Worm (Caenorhabditis elegans) whole organism, L1 larva: Measurements from ENCODE around the gene F21C10.6.

Experiments
- C04F5.9 ChIP-seq: sonication (generic microtip); optimal IDR thresholded peaks from 2 replicates; lab custom pipeline; 2016; ENCODE audit warnings: missing genetic modification characterization, missing compliant biosample characterization
- C16A3.4 ChIP-seq: fragments of 150-350 bp; optimal IDR thresholded peaks from 2 replicates; lab custom pipeline; 2014; ENCODE audit warnings: missing biosample characterization, missing genetic modification characterization
- C34B4.2 ChIP-seq: sonication (generic microtip); optimal IDR thresholded peaks from 2 replicates; lab custom pipeline; 2017; ENCODE audit warnings: mild to moderate bottlenecking, missing genetic modification characterization, missing compliant biosample characterization
- F16B12.6 ChIP-seq: fragments of 150-350 bp; optimal IDR thresholded peaks from 2 replicates; lab custom pipeline; 2014; ENCODE audit warnings: missing biosample characterization, missing genetic modification characterization
- Y116A8C.19 ChIP-seq: sonication (generic microtip); optimal IDR thresholded peaks from 2 replicates; lab custom pipeline; 2016; ENCODE audit warnings: missing compliant biosample characterization, missing genetic modification characterization, borderline replicate concordance
- aha-1 ChIP-seq: fragments of 150-350 bp; optimal IDR thresholded peaks from 2 replicates; lab custom pipeline; 2014; ENCODE audit warnings: missing biosample characterization, missing genetic modification characterization
- aly-2 ChIP-seq: fragments of 150-350 bp; optimal IDR thresholded peaks from 2 replicates; lab custom pipeline; 2014; ENCODE audit warnings: missing biosample characterization, missing genetic modification characterization
- ama-1 ChIP-seq: fragments of 150-350 bp; optimal IDR thresholded peaks from 2 replicates; lab custom pipeline; 2014
- blmp-1 ChIP-seq: fragments of 150-350 bp; optimal IDR thresholded peaks from 2 replicates; lab custom pipeline; 2014; ENCODE audit warnings: missing biosample characterization, missing genetic modification characterization
- ceh-8 ChIP-seq: fragments of 200-800 bp; sonication (Bioruptor generic); optimal IDR thresholded peaks from 2 replicates; lab custom pipeline; 2018; ENCODE audit warnings: mild to moderate bottlenecking, missing genetic modification characterization, moderate library complexity, missing compliant biosample characterization
- ceh-88 ChIP-seq: fragments of 200-800 bp; sonication (Bioruptor generic); IDR thresholded peaks from 2 replicates; pipeline ENCODE4 v1.3.6; 2022; ENCODE audit warnings: missing genetic modification characterization, missing compliant biosample characterization
- ces-1 ChIP-seq: fragments of 150-350 bp; optimal IDR thresholded peaks from 2 replicates; lab custom pipeline; 2014; ENCODE audit warnings: missing biosample characterization, missing genetic modification reagents, missing genetic modification characterization
- dpl-1 ChIP-seq, 3 experiments: fragments of 150-350 bp in 2 of 3; sonication (generic microtip) in 1 of 3; optimal IDR thresholded peaks; 2 replicates each; lab custom pipeline; 2014 to 2017; ENCODE audit warnings: missing biosample characterization in 3 of 3, missing genetic modification characterization in 3 of 3, missing genetic modification reagents in 3 of 3
- efl-1 ChIP-seq, 4 experiments: fragments of 150-350 bp; optimal IDR thresholded peaks in 3 of 4; peaks in 1 of 4; 1 replicate in 1 of 4; 2 replicates in 3 of 4; lab custom pipeline; 2014; ENCODE audit warnings: missing biosample characterization in 2 of 4, missing genetic modification characterization in 2 of 4, missing genetic modification reagents in 2 of 4
- ets-5 ChIP-seq: fragments of 200-800 bp; sonication (Bioruptor generic); IDR thresholded peaks from 2 replicates; pipeline ENCODE4 v1.3.6; 2022; ENCODE audit warnings: missing genetic modification characterization, missing compliant biosample characterization
- fkh-10 ChIP-seq: sonication (generic microtip); optimal IDR thresholded peaks from 2 replicates; lab custom pipeline; 2017; ENCODE audit warnings: missing biosample characterization, missing genetic modification reagents, missing genetic modification characterization
- fkh-4 ChIP-seq: sonication (generic microtip); optimal IDR thresholded peaks from 2 replicates; lab custom pipeline; 2016; ENCODE audit warnings: missing compliant biosample characterization, missing genetic modification characterization, borderline replicate concordance
- fos-1 ChIP-seq: fragments of 150-350 bp; optimal IDR thresholded peaks from 2 replicates; lab custom pipeline; 2014; ENCODE audit warnings: missing biosample characterization, missing genetic modification characterization
- grh-1 ChIP-seq: fragments of 200-800 bp; sonication (Bioruptor generic); IDR thresholded peaks from 2 replicates; pipeline ENCODE4 v1.3.6; 2022; ENCODE audit warnings: missing genetic modification reagents, missing genetic modification characterization, missing compliant biosample characterization
- hlh-17 ChIP-seq: fragments of 200-800 bp; sonication (Bioruptor generic); optimal IDR thresholded peaks from 2 replicates; lab custom pipeline; 2018; ENCODE audit warnings: missing genetic modification characterization, mild to moderate bottlenecking, missing compliant biosample characterization, moderate library complexity, borderline replicate concordance
- jun-1 ChIP-seq: fragments of 150-350 bp; optimal IDR thresholded peaks from 2 replicates; lab custom pipeline; 2014; ENCODE audit warnings: missing biosample characterization, missing genetic modification reagents, missing genetic modification characterization
- lin-14 ChIP-seq: fragments of 200-800 bp; sonication (Bioruptor generic); optimal IDR thresholded peaks from 2 replicates; lab custom pipeline; 2018; ENCODE audit warnings: mild to moderate bottlenecking, missing genetic modification characterization, moderate library complexity, missing compliant biosample characterization
- lin-15B ChIP-seq: fragments of 150-350 bp; sonication (generic microtip); optimal IDR thresholded peaks from 3 replicates; lab custom pipeline; 2014; ENCODE audit warnings: missing biosample characterization, missing genetic modification characterization
- lin-35 ChIP-seq, 2 experiments: fragments of 150-350 bp; optimal IDR thresholded peaks; 2 replicates each; lab custom pipeline; 2014; ENCODE audit warnings: missing biosample characterization in 2 of 2, missing genetic modification characterization in 2 of 2, missing genetic modification reagents in 2 of 2
- lir-3 ChIP-seq: sonication (generic microtip); optimal IDR thresholded peaks from 2 replicates; lab custom pipeline; 2016; ENCODE audit warnings: mild to moderate bottlenecking, missing genetic modification characterization, moderate library complexity, missing compliant biosample characterization; ENCODE audit not compliant: poor library complexity
- lsy-2 ChIP-seq, 2 experiments: fragments of 150-350 bp; optimal IDR thresholded peaks; 2 replicates each; lab custom pipeline; 2014; ENCODE audit warnings: missing biosample characterization in 2 of 2, missing genetic modification characterization in 2 of 2
- mdl-1 ChIP-seq, 2 experiments: fragments of 150-350 bp; optimal IDR thresholded peaks; 2 replicates each; lab custom pipeline; 2014 to 2017; ENCODE audit warnings: missing biosample characterization in 2 of 2, missing genetic modification characterization in 2 of 2, inconsistent platforms in 1 of 2
- mef-2 ChIP-seq: fragments of 150-350 bp; optimal IDR thresholded peaks from 2 replicates; lab custom pipeline; 2014; ENCODE audit warnings: missing biosample characterization, missing genetic modification characterization
- mep-1 ChIP-seq: fragments of 150-350 bp; optimal IDR thresholded peaks from 2 replicates; lab custom pipeline; 2014; ENCODE audit warnings: missing biosample characterization, missing genetic modification characterization
- nhr-11 ChIP-seq: fragments of 150-350 bp; optimal IDR thresholded peaks from 2 replicates; lab custom pipeline; 2014; ENCODE audit warnings: missing biosample characterization, missing genetic modification characterization
- nhr-19 ChIP-seq: fragments of 200-800 bp; sonication (Bioruptor generic); conservative IDR thresholded peaks from 2 replicates; pipeline ENCODE4 v1.3.6; 2022; ENCODE audit warnings: missing genetic modification characterization, missing compliant biosample characterization
- nhr-20 ChIP-seq: sonication (generic microtip); optimal IDR thresholded peaks from 2 replicates; lab custom pipeline; 2016; ENCODE audit warnings: mild to moderate bottlenecking, missing genetic modification characterization, missing compliant biosample characterization
- nhr-28 ChIP-seq: fragments of 150-350 bp; optimal IDR thresholded peaks from 2 replicates; lab custom pipeline; 2014; ENCODE audit warnings: missing biosample characterization, missing genetic modification characterization
- nhr-71 ChIP-seq: sonication (generic microtip); optimal IDR thresholded peaks from 2 replicates; lab custom pipeline; 2016; ENCODE audit warnings: mild to moderate bottlenecking, missing genetic modification characterization, moderate library complexity, missing compliant biosample characterization
- nhr-76 ChIP-seq: sonication (generic microtip); optimal IDR thresholded peaks from 2 replicates; lab custom pipeline; 2017; ENCODE audit warnings: missing biosample characterization, missing genetic modification characterization
- nhr-84 ChIP-seq: sonication (generic microtip); optimal IDR thresholded peaks from 2 replicates; lab custom pipeline; 2017; ENCODE audit warnings: missing biosample characterization, missing genetic modification characterization
- nhr-85 ChIP-seq: sonication (generic microtip); peaks from one replicate; lab custom pipeline; 2016; ENCODE audit warnings: missing genetic modification characterization, inconsistent platforms, missing compliant biosample characterization
- nhr-90 ChIP-seq: sonication (generic microtip); optimal IDR thresholded peaks from 2 replicates; lab custom pipeline; 2016; ENCODE audit warnings: mild to moderate bottlenecking, missing genetic modification characterization, missing compliant biosample characterization; ENCODE audit not compliant: poor library complexity
- pax-3 ChIP-seq: fragments of 200-800 bp; sonication (Bioruptor generic); optimal IDR thresholded peaks from 2 replicates; lab custom pipeline; 2018; ENCODE audit warnings: mild to moderate bottlenecking, missing genetic modification characterization, moderate library complexity, missing compliant biosample characterization
- pqm-1 ChIP-seq: sonication (generic microtip); optimal IDR thresholded peaks from 3 replicates; lab custom pipeline; 2017; ENCODE audit warnings: missing biosample characterization, missing genetic modification characterization
- rnt-1 ChIP-seq: sonication (generic microtip); optimal IDR thresholded peaks from 2 replicates; lab custom pipeline; 2016; ENCODE audit warnings: mild to moderate bottlenecking, missing genetic modification characterization, moderate library complexity, missing compliant biosample characterization
- vab-15 ChIP-seq: sonication (generic microtip); optimal IDR thresholded peaks from 2 replicates; lab custom pipeline; 2017; ENCODE audit warnings: missing genotype, mild to moderate bottlenecking, missing genetic modification characterization, missing compliant biosample characterization
- zip-4 ChIP-seq: fragments of 200-800 bp; sonication (Bioruptor generic); optimal IDR thresholded peaks from 2 replicates; lab custom pipeline; 2018; ENCODE audit warnings: mild to moderate bottlenecking, missing genetic modification characterization, moderate library complexity, missing compliant biosample characterization
- ztf-4 ChIP-seq: fragments of 150-350 bp; optimal IDR thresholded peaks from 2 replicates; lab custom pipeline; 2014; ENCODE audit warnings: missing biosample characterization, missing genetic modification characterization

Gene F21C10.6

DNA sequence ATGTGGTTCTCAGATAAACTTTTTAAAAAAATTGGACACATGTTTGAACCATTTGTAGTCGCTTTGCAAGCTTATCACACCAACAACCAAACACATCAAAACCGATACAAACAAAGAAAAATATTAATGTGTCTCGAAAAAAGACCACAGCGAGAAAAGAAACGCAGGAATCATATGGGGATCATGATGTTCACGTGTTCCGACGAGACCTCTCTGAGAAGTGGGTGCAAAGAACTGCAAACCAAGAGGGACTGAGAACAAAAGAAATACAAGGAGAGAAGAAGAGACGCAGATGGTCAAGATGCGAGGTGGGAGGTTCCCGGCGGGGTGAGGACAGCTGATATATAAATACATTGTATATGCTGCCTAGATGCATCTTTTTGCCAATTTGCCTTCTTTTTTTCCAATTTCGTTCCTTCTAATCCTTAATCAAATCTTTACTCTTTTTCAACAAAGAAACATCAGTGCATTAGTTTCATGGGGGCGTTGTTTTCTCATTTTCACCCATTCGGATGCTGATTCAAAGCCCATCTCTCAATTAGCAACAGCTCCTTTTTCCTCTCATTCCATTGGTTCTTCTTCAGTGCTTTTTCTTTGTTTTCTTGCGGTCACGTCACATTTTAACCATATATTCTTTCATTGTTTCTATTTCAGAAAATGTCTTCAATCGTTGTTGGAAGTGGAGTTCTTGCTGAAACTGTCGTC is 28.5 kb upstream of the F21C10.6 start, which contains the start of gene F21C10.10 (continued):
- TF ChIP-seq mep-1 (tag; lab: Kevin White, UChicago) (peak; percentile 87), nhr-76 (tag; lab: Kevin White, UChicago) (no peak), ets-5 (GFP tag; lab: Robert Waterston, UW) (no peak), nhr-90 (tag; lab: Kevin White, UChicago) (peak; percentile 84), nhr-28 (no peak), ztf-4 (tag; lab: Kevin White, UChicago) (peak; percentile 65), grh-1 (peak; percentile 67), jun-1 (peak; percentile 41), C16A3.4 (tag; lab: Kevin White, UChicago) (peak; percentile 75), nhr-19 (GFP tag; lab: Robert Waterston, UW) (peak; percentile 96), mdl-1 (tag; optimal IDR thresholded peaks at IDR 0.05; lab: Kevin White, UChicago) (peak in 1 of 2 experiments; percentile 98), ama-1 (lab: Kevin White, UChicago) (no peak), efl-1 (optimal IDR thresholded peaks at IDR 0.05; lab: Kevin White, UChicago) (peak; percentile 46 to 51), efl-1 (GFP tag; optimal IDR thresholded peaks at IDR 0.05 in 1 of 2; lab: Kevin White, UChicago) (peak; percentile 28 to 95), pqm-1 (no peak), rnt-1 (tag; lab: Kevin White, UChicago) (peak; percentile 67), lsy-2 (tag; optimal IDR thresholded peaks at IDR 0.05; lab: Kevin White, UChicago) (peak; percentile 70 to 74), nhr-85 (tag; lab: Kevin White, UChicago) (peak; percentile 99), nhr-71 (tag; lab: Kevin White, UChicago) (peak; percentile 94), blmp-1 (peak; percentile 83), lin-35 (GFP tag; optimal IDR thresholded peaks at IDR 0.05; lab: Kevin White, UChicago) (peak; percentile 58 to 87)

DNA sequence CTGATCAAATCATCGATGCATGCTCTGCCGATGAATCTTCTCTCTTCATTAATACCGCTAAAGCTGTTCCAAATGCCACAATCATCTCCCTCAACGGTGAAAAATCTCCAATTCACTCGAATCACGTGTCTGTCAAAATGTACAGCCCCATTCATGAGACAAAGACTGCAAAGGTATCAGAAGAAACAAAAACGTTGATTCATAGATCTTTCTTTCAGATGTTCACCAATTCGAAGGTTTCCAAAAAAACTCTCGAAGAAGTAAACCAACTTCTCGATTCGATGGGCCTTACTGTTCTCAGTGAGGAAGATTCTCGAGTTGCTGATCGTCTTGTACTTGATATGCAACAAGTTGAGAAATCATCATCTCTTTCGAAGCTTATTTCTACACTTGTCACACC is 27.6 kb upstream of the F21C10.6 start:
- no peak for TF ChIP-seq ets-5 (GFP tag; lab: Robert Waterston, UW)
- no peak for TF ChIP-seq mep-1 (tag; lab: Kevin White, UChicago)
- TF ChIP-seq grh-1 = no peak
- no peak for TF ChIP-seq jun-1
- no peak for TF ChIP-seq aha-1 (tag; lab: Kevin White, UChicago)
- TF ChIP-seq nhr-84 = no peak
- TF ChIP-seq mef-2 (tag; lab: Kevin White, UChicago) = no peak
- no peak for TF ChIP-seq C04F5.9 (tag; lab: Kevin White, UChicago)
- peak; percentile 59 for TF ChIP-seq nhr-85 (tag; lab: Kevin White, UChicago)
- TF ChIP-seq aly-2 = no peak
- TF ChIP-seq lir-3 (tag; lab: Kevin White, UChicago) = no peak
- no peak for TF ChIP-seq zip-4 (GFP tag; lab: Kevin White, UChicago)
- no peak for TF ChIP-seq Y116A8C.19 (tag; lab: Kevin White, UChicago)
- TF ChIP-seq nhr-20 (tag; lab: Kevin White, UChicago) = peak; percentile 15
- no peak for TF ChIP-seq hlh-17 (GFP tag; lab: Kevin White, UChicago)
- peak in 1 of 2 experiments; percentile 2 for TF ChIP-seq lin-35 (GFP tag; optimal IDR thresholded peaks at IDR 0.05; lab: Kevin White, UChicago)
- TF ChIP-seq efl-1 (optimal IDR thresholded peaks at IDR 0.05; lab: Kevin White, UChicago) = no peak
- TF ChIP-seq efl-1 (GFP tag; optimal IDR thresholded peaks at IDR 0.05 in 1 of 2; lab: Kevin White, UChicago) = peak in 1 of 2 experiments; percentile 72
- no peak for TF ChIP-seq fkh-10 (GFP tag; lab: Kevin White, UChicago)
- no peak for TF ChIP-seq ces-1 (GFP tag; lab: Kevin White, UChicago)
- TF ChIP-seq fkh-4 (tag; lab: Kevin White, UChicago) = no peak
- no peak for TF ChIP-seq pax-3
- TF ChIP-seq dpl-1 (GFP tag; optimal IDR thresholded peaks at IDR 0.05; lab: Kevin White, UChicago) = no peak
- no peak for TF ChIP-seq lin-15B (tag; lab: Kevin White, UChicago)
- no peak for TF ChIP-seq C34B4.2 (tag; lab: Kevin White, UChicago)
- no peak for TF ChIP-seq F16B12.6 (tag; lab: Kevin White, UChicago)
- no peak for TF ChIP-seq fos-1 (tag; lab: Kevin White, UChicago)
- no peak for TF ChIP-seq ceh-8 (GFP tag; lab: Kevin White, UChicago)
- TF ChIP-seq C16A3.4 (tag; lab: Kevin White, UChicago) = peak; percentile 1
- TF ChIP-seq nhr-11 (tag; lab: Kevin White, UChicago) = no peak
- no peak for TF ChIP-seq vab-15 (tag; lab: Kevin White, UChicago)
- peak; percentile 18 for TF ChIP-seq ama-1 (lab: Kevin White, UChicago)
- peak; percentile 14 for TF ChIP-seq lin-14 (GFP tag; lab: Kevin White, UChicago)
- no peak for TF ChIP-seq ceh-88 (GFP tag; lab: Robert Waterston, UW)
